Worm (Caenorhabditis elegans) whole organism, L3 larva: ENCODE results near the gene dmsr-6.

Source experiments
- hmg-11 ChIP-seq: sonication (generic microtip); optimal IDR thresholded peaks from 2 replicates; lab custom pipeline; 2016; ENCODE audit warnings: missing genetic modification characterization, missing compliant biosample characterization
- mdl-1 ChIP-seq: fragments of 150-350 bp; optimal IDR thresholded peaks from 2 replicates; lab custom pipeline; 2014; ENCODE audit warnings: missing biosample characterization, missing genetic modification characterization

DNA sequence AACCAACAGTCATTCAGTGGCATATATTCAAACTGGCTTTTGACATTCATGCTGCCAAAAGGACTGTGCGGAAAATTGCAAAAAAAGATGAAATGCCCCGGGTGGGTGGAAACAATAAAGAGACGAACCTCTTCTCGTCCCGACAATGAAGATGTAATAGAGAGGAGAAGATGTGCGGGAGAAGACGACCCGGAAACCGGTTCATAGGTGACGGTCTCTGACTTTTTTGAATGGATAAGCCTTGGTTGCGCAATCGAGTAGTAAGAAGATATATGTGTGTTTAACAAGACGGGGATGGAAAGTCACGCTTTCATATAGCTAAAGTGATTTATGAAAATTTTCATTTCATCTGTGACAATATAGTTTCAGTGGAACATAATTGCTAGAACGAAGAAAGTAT lies 25.3 kb downstream of the dmsr-6 start:
- TF ChIP-seq hmg-11 (tag; lab: Kevin White, UChicago) (no peak), mdl-1 (no peak)
